Worm (Caenorhabditis elegans) whole organism, mixed stage, embryonic: ENCODE measurements around the gene C50D2.1.

ENCODE experiments used
- ceh-39 ChIP-seq: fragments of 150-350 bp; optimal IDR thresholded peaks from 2 replicates; lab custom pipeline; 2014; ENCODE audit warnings: missing biosample characterization, missing genetic modification characterization
- ceh-43 ChIP-seq: fragments of 200-800 bp; sonication (Bioruptor generic); optimal IDR thresholded peaks from 2 replicates; lab custom pipeline; 2018; ENCODE audit warnings: mild to moderate bottlenecking, missing genetic modification characterization, moderate library complexity, missing compliant biosample characterization
- elt-1 ChIP-seq: sonication (generic microtip); optimal IDR thresholded peaks from 2 replicates; lab custom pipeline; 2017; ENCODE audit warnings: missing genetic modification characterization, mild to moderate bottlenecking, missing compliant biosample characterization, antibody characterized with exemption, moderate library complexity, borderline replicate concordance; ENCODE audit not compliant: insufficient read depth
- elt-3 ChIP-seq: fragments of 150-350 bp; optimal IDR thresholded peaks from 2 replicates; lab custom pipeline; 2014; ENCODE audit warnings: missing biosample characterization, missing genetic modification characterization
- nhr-237 ChIP-seq: fragments of 150-350 bp; optimal IDR thresholded peaks from 2 replicates; lab custom pipeline; 2014; ENCODE audit warnings: missing biosample characterization, missing genetic modification characterization
- snpc-4 ChIP-seq: fragments of 150-350 bp; optimal IDR thresholded peaks from 2 replicates; lab custom pipeline; 2014; ENCODE audit warnings: missing biosample characterization, missing genetic modification characterization
- zip-8 ChIP-seq: fragments of 150-350 bp; optimal IDR thresholded peaks from 2 replicates; lab custom pipeline; 2014; ENCODE audit warnings: missing biosample characterization, missing genetic modification characterization

ce11 chrII:108865-109264 is 2.5 kb upstream of the C50D2.1 start, which contains the start of gene C50D2.2:
- TF ChIP-seq ceh-39 (tag; lab: Kevin White, UChicago) (no peak), elt-3 (tag; lab: Kevin White, UChicago) (no peak), nhr-237 (no peak), elt-1 (tag; lab: Kevin White, UChicago) (no peak), snpc-4 (tag; lab: Kevin White, UChicago) (no peak), ceh-43 (GFP tag; lab: Kevin White, UChicago) (no peak), zip-8 (tag; lab: Kevin White, UChicago) (no peak)
